Worm (Caenorhabditis elegans): Measurements from ENCODE around the gene lpin-1.

DNA sequence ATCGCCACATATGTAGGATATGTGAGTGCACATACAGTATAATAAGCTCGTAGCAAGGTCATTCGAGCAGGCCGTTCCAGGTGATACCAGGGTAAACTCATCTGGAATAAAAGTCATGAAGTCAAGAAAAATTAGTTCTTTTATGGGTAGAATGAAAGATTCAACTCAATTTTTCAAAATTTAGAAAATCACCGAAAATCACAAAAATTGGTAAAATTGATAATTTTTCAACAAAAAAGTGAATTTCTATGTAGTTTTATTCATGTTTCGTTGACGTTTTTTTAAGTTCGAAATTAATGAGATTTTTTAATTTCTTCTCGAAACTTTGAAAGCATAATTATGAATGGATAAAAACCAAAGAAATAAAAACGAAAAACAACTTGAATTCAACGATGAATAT lies 32.2 kb downstream of the lpin-1 start, which contains the start of gene F53F4.16:
- TF ChIP-seq ama-1 (optimal IDR thresholded peaks at IDR 0.05) (no peak), ets-7 (tag; optimal IDR thresholded peaks at IDR 0.05) (no peak), hmg-4 (GFP tag; optimal IDR thresholded peaks at IDR 0.05) (no peak), ceh-13 (GFP tag; optimal IDR thresholded peaks at IDR 0.05) (no peak), hmbx-1 (tag; optimal IDR thresholded peaks at IDR 0.05) (no peak), flt-1 (GFP tag; IDR thresholded peaks at IDR 0.05) (no peak), pes-1 (GFP tag; IDR thresholded peaks at IDR 0.05) (no peak), tbx-11 (GFP tag; IDR thresholded peaks at IDR 0.05) (no peak), sea-1 (GFP tag; conservative IDR thresholded peaks at IDR 0.05) (no peak), aly-1 (tag; optimal IDR thresholded peaks at IDR 0.05) (no peak), B0310.2 (tag; optimal IDR thresholded peaks at IDR 0.05) (no peak)

All from whole organism, early embryonic.